Fruit fly (Drosophila melanogaster) whole organism, larva: Measurements from ENCODE around the gene CG13126.

Experiments
- noc ChIP-seq: fragments of 200-800 bp; sonication (Bioruptor generic); optimal IDR thresholded peaks from 3 replicates; lab custom pipeline; 2019; ENCODE audit warnings: missing biosample characterization, mild to moderate bottlenecking, missing genetic modification characterization, moderate library complexity

The CG13126 gene

DNA sequence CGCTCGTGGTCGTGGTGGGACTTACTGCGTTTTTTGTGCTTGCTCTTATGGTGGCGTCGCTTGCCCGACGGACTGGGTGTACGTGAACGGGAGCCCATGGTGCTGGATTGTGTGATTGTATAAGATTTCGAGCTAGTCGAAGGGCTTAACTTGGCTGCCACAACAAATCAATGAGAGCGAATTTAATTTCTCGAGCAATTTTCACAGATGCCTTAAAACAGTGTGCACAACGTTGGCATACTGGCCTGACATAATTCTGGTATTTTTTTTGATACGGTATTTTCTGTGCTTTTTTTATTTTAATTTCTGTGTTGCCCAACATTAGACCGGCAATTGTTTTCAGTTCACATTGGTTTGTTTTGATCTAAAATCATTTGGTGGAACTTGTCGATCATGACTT lies 16.1 kb downstream of the CG13126 start, which contains the start of gene Arglu1:
Gene Arglu1 (minus strand): TSS at position 227 of the 400 bp plus-strand sequence.
- no peak for TF ChIP-seq noc (tag; lab: Kevin White, UChicago)

DNA sequence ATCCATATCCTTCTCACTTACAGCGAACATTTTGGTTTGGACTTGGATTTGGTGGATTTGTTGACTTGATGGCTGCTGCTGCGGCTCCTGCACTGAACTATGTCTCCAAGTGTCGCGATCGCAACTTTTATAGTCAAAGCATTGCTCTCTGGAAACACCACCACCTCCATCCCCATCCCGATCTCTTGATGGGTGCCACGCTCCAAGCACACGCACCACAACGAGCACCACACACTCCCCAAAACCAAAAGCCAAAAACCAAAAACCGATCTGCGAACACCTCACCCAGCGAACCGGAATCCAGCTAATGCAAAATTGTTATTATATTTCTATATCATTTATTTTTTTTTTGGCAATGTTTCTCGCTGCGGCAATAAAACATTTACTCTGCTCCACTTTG lies 20.9 kb downstream of the CG13126 start, which contains the start of gene Cpr30F:
Gene Cpr30F (minus strand): TSS at position 101 of the 400 bp plus-strand sequence.
- no peak for TF ChIP-seq noc (tag; lab: Kevin White, UChicago)

DNA sequence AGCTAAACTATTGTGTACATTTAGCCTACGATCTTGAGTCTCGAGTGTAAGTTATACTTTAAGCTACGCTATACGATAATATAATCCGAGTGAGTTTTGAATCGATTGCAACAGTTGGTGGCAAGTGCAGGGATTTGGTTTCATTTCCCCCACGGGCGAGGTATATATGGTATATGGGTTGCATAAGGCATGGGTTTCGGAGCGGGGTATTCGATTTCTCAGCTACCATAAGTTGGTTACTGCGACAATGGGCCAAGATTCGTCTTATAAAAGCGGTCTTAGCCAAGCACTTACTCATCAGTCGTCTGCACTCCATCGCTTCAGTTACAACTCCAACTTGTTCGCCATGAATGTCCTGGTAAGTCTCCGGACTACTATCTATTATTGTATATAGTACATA lies 23.7 kb downstream of the CG13126 start, which contains the start of gene CG42367:
Gene CG42367 (plus strand): TSS at position 301 of the 400 bp plus-strand sequence.
- no peak for TF ChIP-seq noc (tag; lab: Kevin White, UChicago)

DNA sequence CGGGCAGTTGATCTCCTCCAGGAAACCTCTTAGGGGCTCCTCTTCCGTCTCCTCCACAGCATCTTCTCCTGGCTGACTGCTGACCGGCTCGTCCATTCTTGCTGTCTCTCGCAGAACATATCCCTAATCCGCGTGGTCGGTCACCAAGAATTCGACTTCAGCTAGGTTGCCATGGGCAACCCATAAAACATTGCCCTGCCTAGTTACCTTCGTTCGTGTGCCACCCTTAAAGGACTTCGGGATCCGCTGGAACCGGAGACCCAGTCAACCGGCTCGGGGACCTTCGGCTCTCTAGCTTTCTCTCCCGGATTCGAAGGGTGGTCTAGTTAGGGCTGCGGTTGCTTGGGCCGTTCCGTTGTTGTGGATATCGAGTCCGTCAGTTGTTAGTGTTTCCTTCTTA lies 29.2 kb downstream of the CG13126 start, which contains the start of the genes TbCMF46 and CG42366:
Gene TbCMF46 (minus strand): TSS at position 101 of the 400 bp plus-strand sequence.
Gene CG42366 (plus strand): TSS at position 397 of the 400 bp plus-strand sequence.
- TF ChIP-seq noc (tag; lab: Kevin White, UChicago) = no peak

DNA sequence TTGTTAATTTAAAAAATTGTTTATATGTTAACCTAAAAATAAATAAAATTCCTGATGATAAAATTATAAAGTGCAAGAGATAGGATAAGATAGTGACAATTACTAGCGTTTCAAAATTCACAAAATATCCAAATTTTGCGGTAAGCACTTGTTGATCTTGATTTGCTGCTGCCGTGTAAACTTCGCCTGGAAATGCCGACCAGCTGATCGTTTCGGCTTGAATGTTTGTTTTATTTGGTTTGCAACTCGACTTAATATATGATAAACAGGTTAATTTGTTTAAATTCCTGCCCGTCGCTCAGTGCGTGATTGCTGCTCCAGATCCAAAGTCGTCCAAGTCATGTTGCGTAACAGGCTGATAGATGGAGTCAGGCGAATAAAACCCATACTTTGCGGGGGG lies 32.6 kb downstream of the CG13126 start, which contains the start of gene CG4592:
Gene CG4592 (plus strand): TSS at position 233 of the 400 bp plus-strand sequence.
- TF ChIP-seq noc (tag; lab: Kevin White, UChicago) = no peak

DNA sequence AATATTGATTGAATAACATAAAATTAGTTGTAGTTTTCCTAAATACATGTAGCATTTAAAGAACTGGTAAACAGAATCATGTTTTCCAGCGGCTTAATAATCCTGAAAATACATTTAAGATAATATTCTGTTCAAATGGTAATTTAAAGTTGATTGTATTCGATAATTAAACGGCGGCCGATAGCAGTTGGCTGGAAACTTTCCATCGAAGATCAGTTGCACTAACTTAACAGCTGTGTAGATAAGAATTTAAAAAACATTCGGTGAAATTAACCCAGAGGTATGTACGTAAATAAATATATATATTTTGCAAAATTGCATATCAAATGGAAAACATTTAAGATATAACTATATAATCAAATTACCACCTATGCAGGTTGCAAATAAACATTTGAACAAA lies 34.0 kb downstream of the CG13126 start, which contains the start of gene CG4594:
Gene CG4594 (plus strand): TSS at position 212 of the 400 bp plus-strand sequence.
- no peak for TF ChIP-seq noc (tag; lab: Kevin White, UChicago)

DNA sequence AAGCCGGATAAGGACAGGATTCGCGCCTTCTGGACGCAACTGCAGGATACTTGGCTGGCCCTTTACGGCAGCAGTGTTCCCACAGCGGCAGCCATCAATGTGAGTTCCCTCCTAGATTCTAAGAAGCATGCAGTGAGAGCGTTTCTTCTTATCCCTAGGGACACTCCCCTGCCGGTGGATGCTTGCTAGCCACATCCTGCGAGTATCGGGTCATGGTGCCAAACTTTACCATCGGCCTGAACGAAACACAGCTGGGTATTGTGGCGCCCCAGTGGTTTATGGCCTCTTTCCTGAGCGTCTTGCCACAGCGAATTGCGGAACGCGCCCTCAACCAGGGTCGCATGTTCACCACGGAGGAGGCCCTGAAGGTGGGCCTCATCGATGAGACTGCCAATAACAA lies 34.8 kb downstream of the CG13126 start:
- no peak for TF ChIP-seq noc (tag; lab: Kevin White, UChicago)

DNA sequence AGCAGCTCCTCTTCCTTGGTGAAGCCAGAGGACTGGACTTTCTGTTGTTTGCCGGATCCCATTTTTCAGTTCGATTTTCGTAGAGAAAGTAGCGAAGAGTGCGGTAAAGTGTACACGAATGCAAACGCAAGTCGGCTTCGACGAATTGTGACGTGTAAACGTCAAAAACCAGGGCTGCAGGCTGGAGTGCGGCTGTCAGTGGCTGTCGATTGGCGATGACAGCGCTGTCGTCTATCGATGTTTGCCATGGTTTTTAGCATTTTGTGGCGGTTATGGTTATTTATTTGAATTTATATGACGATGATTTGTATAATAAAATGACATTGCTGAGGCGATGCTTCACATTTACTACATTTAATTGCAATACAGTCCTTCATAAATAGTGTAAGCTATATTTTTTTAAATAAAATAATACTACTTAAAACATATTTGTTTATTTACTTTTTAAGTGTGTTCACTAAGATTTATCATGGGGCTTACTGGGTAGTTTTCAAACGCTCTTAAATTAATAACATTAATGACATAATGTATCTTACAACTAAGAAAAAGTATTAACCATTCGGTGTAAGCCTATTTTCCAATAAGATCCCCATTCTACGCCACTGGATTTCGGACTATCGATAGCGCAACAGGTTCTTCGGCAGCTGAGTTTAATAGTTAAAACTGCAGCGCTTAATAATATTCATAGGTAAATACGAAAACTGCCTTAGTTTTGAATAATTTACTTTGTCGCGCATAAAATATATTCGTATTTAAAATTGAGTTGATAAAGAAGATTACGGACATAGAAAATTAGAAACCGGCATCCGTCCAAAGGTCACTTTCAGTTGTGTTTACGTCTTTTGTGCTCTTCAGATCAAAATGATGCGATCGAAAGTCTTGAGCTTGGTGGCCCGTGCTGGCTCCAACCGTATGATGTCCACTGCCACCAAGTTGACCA lies 35.7 kb downstream of the CG13126 start, which contains the start of the genes CG5885 and CG4598:
Gene CG5885 (minus strand): TSS at position 311 of the 940 bp plus-strand sequence.
Gene CG4598 (plus strand): TSS at position 599 of the 940 bp plus-strand sequence.
- TF ChIP-seq noc (tag; lab: Kevin White, UChicago) = peak; percentile 68

DNA sequence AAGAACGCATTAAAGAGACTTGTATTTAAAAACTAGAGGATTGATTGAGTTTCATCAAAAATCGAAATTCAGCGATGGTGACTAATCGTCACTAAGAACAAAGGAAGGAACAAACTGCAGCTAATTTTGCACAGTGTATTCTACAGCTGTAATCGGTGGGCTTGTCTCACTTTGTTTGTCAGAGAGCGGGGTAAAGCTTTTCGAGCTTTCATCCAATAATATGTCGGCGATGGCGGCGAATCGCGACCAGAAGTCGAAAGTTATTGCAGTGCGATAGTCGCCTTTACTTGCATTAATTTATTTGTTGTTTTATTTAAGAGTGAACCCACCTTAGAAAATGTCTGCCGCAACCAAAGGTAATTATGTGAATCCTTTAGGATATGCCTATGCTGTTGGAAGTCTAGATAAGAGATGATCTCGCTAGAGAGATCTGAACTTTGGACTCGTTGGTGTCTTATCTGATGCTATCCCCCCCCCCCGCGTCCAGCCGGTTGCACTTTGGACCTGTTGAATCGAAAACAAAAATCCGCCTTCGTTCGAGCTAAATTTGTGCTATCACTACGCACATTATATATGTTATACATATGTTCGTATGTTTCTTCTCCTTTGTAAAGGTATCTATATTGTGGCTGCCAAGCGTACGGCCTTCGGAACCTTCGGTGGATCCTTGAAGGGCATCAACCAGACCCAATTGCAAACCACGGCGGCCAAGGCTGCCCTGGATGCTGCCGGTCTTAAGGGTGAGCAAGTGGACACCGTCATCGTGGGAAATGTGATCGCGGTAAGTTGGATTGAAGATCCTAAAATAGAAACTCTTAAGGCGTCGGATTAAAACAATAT lies 38.8 kb downstream of the CG13126 start, which contains the start of gene yip2:
Gene yip2 (plus strand): TSS at position 243 of the 840 bp plus-strand sequence.
- peak; percentile 70 for TF ChIP-seq noc (tag; lab: Kevin White, UChicago)

DNA sequence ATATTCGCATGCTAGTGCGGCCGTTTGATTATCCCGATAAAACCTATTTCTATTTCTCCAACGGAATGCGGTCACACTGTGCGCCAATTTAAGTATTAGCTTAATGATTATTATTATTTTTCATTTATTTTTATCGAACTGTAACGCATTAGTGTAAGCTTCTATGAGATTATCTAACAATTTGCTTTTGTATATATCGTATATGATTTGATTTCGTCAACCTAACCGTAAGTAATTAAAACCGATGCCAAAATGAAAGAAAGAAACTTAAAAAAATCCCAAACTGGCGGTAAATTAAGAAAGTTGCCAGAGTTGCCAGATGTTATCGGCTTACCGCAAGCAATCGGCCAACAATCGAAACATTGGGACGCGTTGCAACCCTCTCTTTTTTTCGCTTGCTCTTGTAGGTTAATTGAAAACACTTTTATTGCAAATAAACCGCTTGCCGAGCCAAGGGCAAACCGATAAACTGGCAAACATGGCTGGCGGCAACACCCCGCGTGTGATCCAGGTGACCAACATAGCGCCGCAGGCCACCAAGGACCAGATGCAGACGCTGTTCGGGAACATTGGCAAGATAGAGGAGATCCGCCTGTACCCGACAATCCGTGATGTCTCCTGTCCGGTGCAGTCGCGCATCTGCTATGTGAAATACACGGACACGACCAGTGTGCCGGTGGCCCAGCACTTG lies 41.3 kb downstream of the CG13126 start, which contains the start of the genes Etl1 and Srp54:
Gene Etl1 (minus strand): TSS at position 39 of the 691 bp plus-strand sequence.
Gene Srp54 (plus strand): TSS at position 342 of the 691 bp plus-strand sequence.
- no peak for TF ChIP-seq noc (tag; lab: Kevin White, UChicago)

DNA sequence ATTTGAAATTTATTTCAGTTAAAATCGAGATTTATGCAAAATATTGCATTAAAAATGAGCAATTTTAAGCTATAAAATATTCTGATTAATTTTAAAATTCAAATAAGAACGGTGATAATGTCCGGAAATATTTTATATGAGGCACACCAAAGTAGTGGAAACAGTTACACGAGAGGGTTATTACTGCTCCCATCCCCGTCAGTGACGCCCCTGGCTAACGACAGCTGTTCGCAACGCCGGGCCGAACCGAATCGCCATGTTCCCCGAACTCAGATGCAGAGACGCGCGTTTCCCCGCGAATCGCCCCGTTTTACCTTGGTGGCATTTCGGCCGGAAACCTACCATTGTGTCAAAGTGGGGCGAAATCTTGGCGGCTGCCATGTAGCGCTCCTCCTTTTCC lies 42.2 kb downstream of the CG13126 start:
- peak; percentile 25 for TF ChIP-seq noc (tag; lab: Kevin White, UChicago)

DNA sequence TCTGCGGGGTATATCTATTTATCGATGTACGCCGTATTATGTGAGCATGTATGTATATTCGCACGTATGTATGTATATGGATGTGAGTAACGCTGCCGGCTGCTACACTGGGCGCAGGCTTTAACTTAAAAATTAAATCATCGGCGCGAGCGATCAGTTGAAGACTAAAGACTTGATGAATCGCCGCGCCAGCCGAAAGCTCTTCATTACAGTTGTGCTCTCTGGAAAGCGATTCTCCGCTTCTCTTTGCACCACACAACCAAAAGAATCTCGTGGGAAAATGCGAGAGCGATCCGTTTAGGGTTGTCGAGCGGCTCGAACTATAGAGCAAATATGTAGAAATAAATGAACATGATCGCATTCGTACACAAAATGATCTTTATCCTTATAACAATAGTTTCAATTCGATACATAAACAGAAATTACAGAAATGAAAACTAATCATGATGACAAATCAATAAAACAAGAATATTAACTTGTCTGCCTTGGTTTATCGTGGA lies 45.5 kb downstream of the CG13126 start, which contains the start of gene CG13124:
Gene CG13124 (minus strand): TSS at position 166 of the 500 bp plus-strand sequence.
- TF ChIP-seq noc (tag; lab: Kevin White, UChicago) = no peak

DNA sequence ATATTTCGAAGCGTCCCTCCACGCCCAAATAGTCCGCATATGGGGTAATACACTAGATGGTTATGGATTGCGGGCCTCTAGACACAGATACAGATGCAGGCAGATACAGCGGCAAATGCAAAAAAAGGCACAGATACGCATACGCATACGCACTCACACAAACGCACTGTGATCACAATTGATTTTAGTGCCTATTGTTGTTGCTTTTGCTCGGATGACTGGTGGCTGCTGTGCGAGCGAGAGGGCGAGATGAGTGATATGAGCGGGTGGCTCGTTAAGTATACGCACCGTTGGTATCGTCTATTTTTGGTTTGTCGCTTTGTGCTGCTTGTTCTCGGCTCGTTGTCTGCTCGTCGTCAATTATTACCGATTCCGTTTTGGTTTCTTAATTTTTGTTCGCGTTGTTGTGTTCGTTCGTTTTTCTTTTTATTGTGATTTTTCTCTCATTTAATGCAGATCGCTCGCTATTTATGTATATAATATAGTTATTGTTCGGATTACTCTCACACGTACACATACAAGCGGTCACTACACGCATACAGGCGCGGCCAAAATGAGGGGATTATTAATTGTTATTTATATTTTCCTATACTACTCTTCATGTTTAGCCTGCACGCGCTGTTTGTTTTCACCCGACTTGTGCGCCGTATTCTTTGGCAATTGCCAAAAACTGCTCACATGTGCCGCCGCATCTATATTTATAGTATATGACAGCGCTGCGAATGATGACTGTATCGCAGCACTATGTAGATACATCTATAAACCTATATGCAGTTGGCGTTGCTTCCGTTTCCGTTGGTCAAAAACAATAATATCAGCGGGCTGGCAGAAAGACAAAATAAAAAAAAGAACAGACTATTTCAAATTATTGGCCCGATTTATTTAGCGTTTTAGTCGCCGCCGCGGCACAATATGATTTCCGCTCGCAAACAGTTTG lies 46.4 kb downstream of the CG13126 start:
- no peak for TF ChIP-seq noc (tag; lab: Kevin White, UChicago)
